Worm (Caenorhabditis elegans): ENCODE results near the gene srw-59.

ce11 chrV:16000433-16000832 is 49.6 kb upstream of the srw-59 start, which contains the start of gene nhr-50:
- TF ChIP-seq ama-1 (optimal IDR thresholded peaks at IDR 0.05), result no peak
- TF ChIP-seq T23F11.4 (GFP tag; optimal IDR thresholded peaks at IDR 0.05), result no peak
- no peak for TF ChIP-seq fkh-6 (tag; optimal IDR thresholded peaks at IDR 0.05)
- TF ChIP-seq ceh-24 (tag; optimal IDR thresholded peaks at IDR 0.05), result no peak
- TF ChIP-seq rnt-1 (tag; optimal IDR thresholded peaks at IDR 0.05), result no peak
- TF ChIP-seq ceh-48 (tag; optimal IDR thresholded peaks at IDR 0.05), result no peak
- no peak for TF ChIP-seq pha-4 (tag; optimal IDR thresholded peaks at IDR 0.05)
- TF ChIP-seq pqm-1 (tag; optimal IDR thresholded peaks at IDR 0.05), result no peak

All from whole organism, late embryonic.